Worm (Caenorhabditis elegans) whole organism, midembryonic: ENCODE data around the gene acc-2.

Source experiments
- T22C8.4 ChIP-seq: fragments of 200-800 bp; sonication (Bioruptor generic); IDR thresholded peaks from 2 replicates; pipeline ENCODE4 v1.3.6; 2022; ENCODE audit warnings: missing genetic modification characterization, missing compliant biosample characterization
- flt-1 ChIP-seq: fragments of 200-800 bp; sonication (Bioruptor generic); IDR thresholded peaks from 2 replicates; pipeline ENCODE4 v1.3.6; 2022; ENCODE audit warnings: missing genetic modification characterization, missing compliant biosample characterization
- med-1 ChIP-seq: sonication (generic microtip); optimal IDR thresholded peaks from 2 replicates; lab custom pipeline; 2017; ENCODE audit warnings: missing genetic modification characterization, mild to moderate bottlenecking, missing compliant biosample characterization, antibody characterized with exemption, missing genetic modification reagents; ENCODE audit not compliant: insufficient read depth
- ref-1 ChIP-seq: fragments of 200-800 bp; sonication (Bioruptor generic); conservative IDR thresholded peaks from 2 replicates; pipeline ENCODE4 v1.3.6; 2022; ENCODE audit warnings: missing genetic modification reagents, missing genetic modification characterization, missing compliant biosample characterization
- tab-1 ChIP-seq: fragments of 200-800 bp; sonication (Bioruptor generic); IDR thresholded peaks from 2 replicates; pipeline ENCODE4 v1.3.6; 2022; ENCODE audit warnings: missing genetic modification characterization, missing compliant biosample characterization
- ztf-23 ChIP-seq: fragments of 200-800 bp; sonication (Bioruptor generic); IDR thresholded peaks from 2 replicates; pipeline ENCODE4 v1.3.6; 2022; ENCODE audit warnings: missing genetic modification reagents, missing genetic modification characterization, missing compliant biosample characterization
- ztf-29 ChIP-seq: fragments of 200-800 bp; sonication (Bioruptor generic); IDR thresholded peaks from 2 replicates; pipeline ENCODE4 v1.3.6; 2022; ENCODE audit warnings: missing genetic modification reagents, missing genetic modification characterization, missing compliant biosample characterization

DNA sequence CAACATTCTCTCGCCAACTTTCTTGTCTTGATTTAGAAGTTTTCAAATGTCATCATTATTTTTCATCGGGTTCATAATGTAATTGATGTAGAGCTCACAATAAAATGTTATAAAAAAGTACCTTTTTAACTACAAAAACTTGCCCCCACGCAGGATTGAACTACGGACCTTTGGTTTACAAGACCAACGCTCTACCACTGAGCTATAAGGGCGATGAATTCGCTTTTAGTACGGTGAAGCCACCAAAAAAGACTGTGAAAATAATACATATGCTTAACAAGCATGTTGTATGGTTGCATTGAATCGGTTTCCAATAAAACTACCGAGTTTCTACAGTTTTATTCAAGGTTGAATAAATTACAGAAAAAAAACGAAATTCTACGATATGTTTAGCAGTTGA lies 15.9 kb upstream of the acc-2 start:
- TF ChIP-seq ztf-23 (GFP tag; lab: Robert Waterston, UW) (no peak), T22C8.4 (GFP tag; lab: Robert Waterston, UW) (no peak), flt-1 (GFP tag; lab: Robert Waterston, UW) (no peak), ref-1 (GFP tag; lab: Robert Waterston, UW) (no peak), med-1 (no peak), ztf-29 (GFP tag; lab: Robert Waterston, UW) (no peak), tab-1 (GFP tag; lab: Robert Waterston, UW) (no peak)
